Worm (Caenorhabditis elegans) whole organism, L4/young adult: ENCODE data around the gene ntl-3.

Source experiments
- dao-5 ChIP-seq: sonication (generic microtip); optimal IDR thresholded peaks from 2 replicates; lab custom pipeline; 2016; ENCODE audit warnings: missing genotype, missing genetic modification characterization, moderate library complexity, missing compliant biosample characterization
- him-1 ChIP-seq: sonication (generic microtip); optimal IDR thresholded peaks from 2 replicates; lab custom pipeline; 2016; ENCODE audit warnings: missing genotype, missing genetic modification reagents, missing genetic modification characterization, missing compliant biosample characterization

- TF ChIP-seq him-1 (tag; lab: Kevin White, UChicago): no peak
- no peak for TF ChIP-seq dao-5 (tag; lab: Kevin White, UChicago)
These were observed 28.4 kb downstream of the ntl-3 start for ce11 chrIII:11817865-11818264.
